Fruit fly (Drosophila melanogaster): Measurements from ENCODE around the gene corn.

- TF ChIP-seq Hr78 (GFP tag; optimal IDR thresholded peaks at IDR 0.05) (no peak), rgr (GFP tag; optimal IDR thresholded peaks at IDR 0.05) (no peak), CrebA (GFP tag; optimal IDR thresholded peaks at IDR 0.05; ENCODE audit: borderline replicate concordance) (no peak), HLH106 (tag; optimal IDR thresholded peaks at IDR 0.05) (no peak), Dif (GFP tag; optimal IDR thresholded peaks at IDR 0.05; ENCODE audit: partially characterized antibody) (no peak), woc (GFP tag; optimal IDR thresholded peaks at IDR 0.05) (no peak), br (GFP tag; optimal IDR thresholded peaks at IDR 0.05) (no peak), lola (GFP tag; optimal IDR thresholded peaks at IDR 0.05) (no peak), foxo (GFP tag; optimal IDR thresholded peaks at IDR 0.05) (no peak), CG9705 (GFP tag; optimal IDR thresholded peaks at IDR 0.05) (no peak), CG32264 (GFP tag; optimal IDR thresholded peaks at IDR 0.05) (no peak), N (GFP tag; optimal IDR thresholded peaks at IDR 0.05) (no peak), sv (GFP tag; optimal IDR thresholded peaks at IDR 0.05) (no peak), usp (GFP tag; optimal IDR thresholded peaks at IDR 0.05) (no peak)
Observed at dm6 chr3L:7130574-7130973, 26.3 kb downstream of the corn start, which contains the start of gene Acbp3.
